Fruit fly (Drosophila melanogaster): ENCODE data around the gene CG33333.
A peak's percentile ranks its signal among the peaks of the same experiment; 100 is the strongest.

Gene CG33333

dm6 chr3R:17402434-17402833 is 14.8 kb upstream of the CG33333 start, which contains the start of gene Sur-8 (continued):
- no peak for TF ChIP-seq twi (tag; optimal IDR thresholded peaks at IDR 0.05)
- no peak for TF ChIP-seq Neu2 (GFP tag; optimal IDR thresholded peaks at IDR 0.05; ENCODE audit: borderline replicate concordance)
- TF ChIP-seq dati (GFP tag; IDR thresholded peaks at IDR 0.05) = no peak
- TF ChIP-seq so (GFP tag; IDR thresholded peaks at IDR 0.05) = 0 out of 3 replicates have a peak, but pooled peaks have one; percentile 58
- TF ChIP-seq fd102C (GFP tag; optimal IDR thresholded peaks at IDR 0.05) = no peak
- no peak for TF ChIP-seq gsb-n (tag; optimal IDR thresholded peaks at IDR 0.05)
- TF ChIP-seq Adf1 (GFP tag; IDR thresholded peaks at IDR 0.05) = peak; percentile 39
- TF ChIP-seq CG10366 (GFP tag; IDR thresholded peaks at IDR 0.05) = peak; percentile 68
- no peak for TF ChIP-seq ato (GFP tag; IDR thresholded peaks at IDR 0.05; ENCODE audit: partially characterized antibody)
- no peak for TF ChIP-seq usp (GFP tag; optimal IDR thresholded peaks at IDR 0.05)
- TF ChIP-seq shn (GFP tag; optimal IDR thresholded peaks at IDR 0.05) = peak; percentile 63
- peak; percentile 25 for TF ChIP-seq BtbVII (GFP tag; optimal IDR thresholded peaks at IDR 0.05)
- 0 out of 2 replicates have a peak, but pooled peaks have one; percentile 14 for TF ChIP-seq aop (GFP tag; IDR thresholded peaks at IDR 0.05)
- TF ChIP-seq NC2α (GFP tag; optimal IDR thresholded peaks at IDR 0.05) = peak; percentile 42
- no peak for TF ChIP-seq CG13296 (GFP tag; optimal IDR thresholded peaks at IDR 0.05)
- no peak for TF ChIP-seq CG2202 (tag; optimal IDR thresholded peaks at IDR 0.05)
- peak; percentile 41; the same call in 1 of the 2 replicates for TF ChIP-seq CG14667 (GFP tag; IDR thresholded peaks at IDR 0.05)
- TF ChIP-seq Poxn (GFP tag; IDR thresholded peaks at IDR 0.05) = no peak
- TF ChIP-seq lbe (GFP tag; optimal IDR thresholded peaks at IDR 0.05) = no peak
- TF ChIP-seq kni (GFP tag; optimal IDR thresholded peaks at IDR 0.05) = no peak
- TF ChIP-seq MTF-1 (GFP tag; optimal IDR thresholded peaks at IDR 0.05; ENCODE audit: borderline replicate concordance) = peak; percentile 78
- TF ChIP-seq CG7556 (GFP tag; optimal IDR thresholded peaks at IDR 0.05) = no peak
- peak; percentile 92 for TF ChIP-seq Ets65A (GFP tag)
- peak; percentile 36; the same call in 1 of the 2 replicates for TF ChIP-seq Xrp1 (GFP tag; IDR thresholded peaks at IDR 0.05)
- TF ChIP-seq kay (GFP tag; optimal IDR thresholded peaks at IDR 0.05) = no peak
- 0 out of 2 replicates have a peak, but pooled peaks have one; percentile 27 for TF ChIP-seq Taf1 (GFP tag; IDR thresholded peaks at IDR 0.05)
- 0 out of 3 replicates have a peak, but pooled peaks have one; percentile 22 for TF ChIP-seq row (GFP tag; IDR thresholded peaks at IDR 0.05)
- TF ChIP-seq dmrt11E (tag; optimal IDR thresholded peaks at IDR 0.05) = no peak
- no peak for TF ChIP-seq lov (optimal IDR thresholded peaks at IDR 0.05)
- no peak for TF ChIP-seq lov (GFP tag; IDR thresholded peaks at IDR 0.05)
- peak; percentile 33 for TF ChIP-seq CG9727 (GFP tag; optimal IDR thresholded peaks at IDR 0.05)
- TF ChIP-seq Hsf (GFP tag; optimal IDR thresholded peaks at IDR 0.05) = peak; percentile 77
- peak; percentile 67 for TF ChIP-seq mirr (GFP tag; optimal IDR thresholded peaks at IDR 0.05)
- TF ChIP-seq CG13894 (tag; optimal IDR thresholded peaks at IDR 0.05) = peak; percentile 23
- no peak for TF ChIP-seq CG2889 (GFP tag; IDR thresholded peaks at IDR 0.05)
- peak; percentile 65 for TF ChIP-seq CG12659 (GFP tag; optimal IDR thresholded peaks at IDR 0.05)
- peak; percentile 49 for TF ChIP-seq CG12155 (GFP tag; optimal IDR thresholded peaks at IDR 0.05)
- no peak for TF ChIP-seq Deaf1 (tag; optimal IDR thresholded peaks at IDR 0.05)

dm6 chr3R:17403188-17403587 is 14.1 kb upstream of the CG33333 start, which contains the start of gene CG34279:
Gene CG34279, minus strand, starts transcription at chr3R:17403288.
- no peak for TF ChIP-seq CG14965 (GFP tag; optimal IDR thresholded peaks at IDR 0.05; ENCODE audit: borderline replicate concordance)
- no peak for TF ChIP-seq CG4854 (GFP tag; optimal IDR thresholded peaks at IDR 0.05)
- no peak for TF ChIP-seq bsh (GFP tag; optimal IDR thresholded peaks at IDR 0.05)
- no peak for TF ChIP-seq so (GFP tag; IDR thresholded peaks at IDR 0.05)
- TF ChIP-seq sna (GFP tag; IDR thresholded peaks at IDR 0.05; ENCODE audit: partially characterized antibody) = no peak
- no peak for TF ChIP-seq CG3163 (GFP tag; optimal IDR thresholded peaks at IDR 0.05)
- TF ChIP-seq CG15479 (GFP tag; optimal IDR thresholded peaks at IDR 0.05) = no peak
- TF ChIP-seq CG2678 (tag; optimal IDR thresholded peaks at IDR 0.05) = no peak
- no peak for TF ChIP-seq CG9727 (GFP tag; optimal IDR thresholded peaks at IDR 0.05)
- TF ChIP-seq fu2 (GFP tag; optimal IDR thresholded peaks at IDR 0.05) = no peak
- no peak for TF ChIP-seq CG30020 (tag; optimal IDR thresholded peaks at IDR 0.05)
- TF ChIP-seq CG10274 (GFP tag; optimal IDR thresholded peaks at IDR 0.05) = no peak

Data from whole organism, embryonic.